Worm (Caenorhabditis elegans): ENCODE results near the gene C55C3.8.

The C55C3.8 gene

ce11 chrIV:5725300-5725699 is 34.5 kb downstream of the C55C3.8 start, which contains the start of gene H35B03.1:
Gene H35B03.1, plus strand, starts transcription at chrIV:5725600.
- TF ChIP-seq ama-1 (optimal IDR thresholded peaks at IDR 0.05): no peak
- no peak for TF ChIP-seq F13C5.2 (tag; optimal IDR thresholded peaks at IDR 0.05)
- TF ChIP-seq tra-4 (tag; optimal IDR thresholded peaks at IDR 0.05): no peak
- no peak for TF ChIP-seq hmg-4 (GFP tag; optimal IDR thresholded peaks at IDR 0.05)
- no peak for TF ChIP-seq aly-1 (tag; optimal IDR thresholded peaks at IDR 0.05)
- TF ChIP-seq ets-7 (tag; optimal IDR thresholded peaks at IDR 0.05): no peak
- TF ChIP-seq flt-1 (GFP tag; IDR thresholded peaks at IDR 0.05): no peak
- TF ChIP-seq ceh-13 (GFP tag; optimal IDR thresholded peaks at IDR 0.05): no peak
- TF ChIP-seq sea-1 (GFP tag; conservative IDR thresholded peaks at IDR 0.05): no peak
- no peak for TF ChIP-seq scrt-1 (GFP tag; IDR thresholded peaks at IDR 0.05)
- TF ChIP-seq pes-1 (GFP tag; IDR thresholded peaks at IDR 0.05): no peak
- no peak for TF ChIP-seq B0310.2 (tag; optimal IDR thresholded peaks at IDR 0.05)
- no peak for TF ChIP-seq tbx-11 (GFP tag; IDR thresholded peaks at IDR 0.05)
- no peak for TF ChIP-seq ceh-36 (tag; optimal IDR thresholded peaks at IDR 0.05)
- no peak for TF ChIP-seq hnd-1 (tag; optimal IDR thresholded peaks at IDR 0.05)
- no peak for TF ChIP-seq tbx-37 (GFP tag; conservative IDR thresholded peaks at IDR 0.05)
- no peak for TF ChIP-seq hmbx-1 (tag; optimal IDR thresholded peaks at IDR 0.05)

- TF ChIP-seq aly-1 (tag; optimal IDR thresholded peaks at IDR 0.05) (no peak), hnd-1 (tag; optimal IDR thresholded peaks at IDR 0.05) (no peak), hmg-4 (GFP tag; optimal IDR thresholded peaks at IDR 0.05) (no peak)
These were observed 40.8 kb downstream of the C55C3.8 start, which contains the start of gene H35B03.2 for ce11 chrIV:5731597-5731996. Gene H35B03.2, minus strand, starts transcription at chrIV:5731674.

- TF ChIP-seq hmg-4 (GFP tag; optimal IDR thresholded peaks at IDR 0.05) (no peak), aly-1 (tag; optimal IDR thresholded peaks at IDR 0.05) (no peak), ceh-36 (tag; optimal IDR thresholded peaks at IDR 0.05) (no peak), F13C5.2 (tag; optimal IDR thresholded peaks at IDR 0.05) (no peak), B0310.2 (tag; optimal IDR thresholded peaks at IDR 0.05) (no peak), ets-7 (tag; optimal IDR thresholded peaks at IDR 0.05) (no peak), tbx-11 (GFP tag; IDR thresholded peaks at IDR 0.05) (no peak), tra-4 (tag; optimal IDR thresholded peaks at IDR 0.05) (no peak), sea-1 (GFP tag; conservative IDR thresholded peaks at IDR 0.05) (no peak), hnd-1 (tag; optimal IDR thresholded peaks at IDR 0.05) (no peak), scrt-1 (GFP tag; IDR thresholded peaks at IDR 0.05) (no peak), ama-1 (optimal IDR thresholded peaks at IDR 0.05) (no peak), tbx-37 (GFP tag; conservative IDR thresholded peaks at IDR 0.05) (no peak)
These were observed 43.9 kb downstream of the C55C3.8 start, which contains the start of gene cpg-18 for ce11 chrIV:5734720-5735119. Gene cpg-18, plus strand, starts transcription at chrIV:5735020.

ce11 chrIV:5741045-5741444 is 50.2 kb downstream of the C55C3.8 start, which contains the start of gene chil-11:
Gene chil-11, plus strand, starts transcription at chrIV:5741345.
- no peak for TF ChIP-seq B0310.2 (tag; optimal IDR thresholded peaks at IDR 0.05)
- TF ChIP-seq F13C5.2 (tag; optimal IDR thresholded peaks at IDR 0.05): no peak
- no peak for TF ChIP-seq ceh-36 (tag; optimal IDR thresholded peaks at IDR 0.05)
- TF ChIP-seq aly-1 (tag; optimal IDR thresholded peaks at IDR 0.05): no peak
- no peak for TF ChIP-seq hmbx-1 (tag; optimal IDR thresholded peaks at IDR 0.05)
- no peak for TF ChIP-seq sea-1 (GFP tag; conservative IDR thresholded peaks at IDR 0.05)
- TF ChIP-seq flt-1 (GFP tag; IDR thresholded peaks at IDR 0.05): no peak
- no peak for TF ChIP-seq ceh-13 (GFP tag; optimal IDR thresholded peaks at IDR 0.05)
- TF ChIP-seq ama-1 (optimal IDR thresholded peaks at IDR 0.05): no peak
- no peak for TF ChIP-seq tbx-37 (GFP tag; conservative IDR thresholded peaks at IDR 0.05)
- no peak for TF ChIP-seq hnd-1 (tag; optimal IDR thresholded peaks at IDR 0.05)
- TF ChIP-seq hmg-4 (GFP tag; optimal IDR thresholded peaks at IDR 0.05): no peak
- no peak for TF ChIP-seq tra-4 (tag; optimal IDR thresholded peaks at IDR 0.05)
- TF ChIP-seq pes-1 (GFP tag; IDR thresholded peaks at IDR 0.05): no peak
- no peak for TF ChIP-seq tbx-11 (GFP tag; IDR thresholded peaks at IDR 0.05)
- no peak for TF ChIP-seq ets-7 (tag; optimal IDR thresholded peaks at IDR 0.05)

ce11 chrIV:5744114-5744513 is 53.3 kb downstream of the C55C3.8 start, which contains the start of gene C45E5.1:
Gene C45E5.1, plus strand, starts transcription at chrIV:5744403.
- TF ChIP-seq ets-7 (tag; optimal IDR thresholded peaks at IDR 0.05): no peak
- no peak for TF ChIP-seq pes-1 (GFP tag; IDR thresholded peaks at IDR 0.05)
- no peak for TF ChIP-seq ceh-36 (tag; optimal IDR thresholded peaks at IDR 0.05)
- TF ChIP-seq tbx-11 (GFP tag; IDR thresholded peaks at IDR 0.05): no peak
- no peak for TF ChIP-seq tbx-37 (GFP tag; conservative IDR thresholded peaks at IDR 0.05)
- no peak for TF ChIP-seq tra-4 (tag; optimal IDR thresholded peaks at IDR 0.05)
- no peak for TF ChIP-seq flt-1 (GFP tag; IDR thresholded peaks at IDR 0.05)
- no peak for TF ChIP-seq aly-1 (tag; optimal IDR thresholded peaks at IDR 0.05)
- TF ChIP-seq scrt-1 (GFP tag; IDR thresholded peaks at IDR 0.05): no peak
